Fruit fly (Drosophila melanogaster) whole organism, embryonic: ENCODE data around the gene Snm1.
A peak's percentile ranks its signal among the peaks of the same experiment; 100 is the strongest.

Experiments
- CG10431 ChIP-seq: fragments of 200-800 bp; sonication (Bioruptor generic); optimal IDR thresholded peaks from 3 replicates; lab custom pipeline; 2018; ENCODE audit warnings: missing biosample characterization, mild to moderate bottlenecking, missing genetic modification characterization
- CG12299 ChIP-seq: fragments of 200-800 bp; sonication (Bioruptor generic); optimal IDR thresholded peaks from 2 replicates; lab custom pipeline; 2018; ENCODE audit warnings: missing biosample characterization, mild to moderate bottlenecking, missing genetic modification characterization
- CG12659 ChIP-seq: fragments of 200-800 bp; sonication (Bioruptor generic); optimal IDR thresholded peaks from 3 replicates; lab custom pipeline; 2017; ENCODE audit warnings: mild to moderate bottlenecking, missing biosample characterization, missing genetic modification reagents, missing genetic modification characterization
- CG12942 ChIP-seq: fragments of 200-800 bp; sonication (Bioruptor generic); optimal IDR thresholded peaks from 3 replicates; lab custom pipeline; 2016; ENCODE audit warnings: missing biosample characterization, missing genetic modification characterization
- CG13894 ChIP-seq: fragments of 200-800 bp; sonication (Bioruptor generic); optimal IDR thresholded peaks from 3 replicates; lab custom pipeline; 2018; ENCODE audit warnings: missing biosample characterization, mild to moderate bottlenecking, missing genetic modification characterization, moderate library complexity
- CG14860 ChIP-seq: fragments of 200-800 bp; sonication (Bioruptor generic); IDR thresholded peaks from 3 replicates; pipeline ENCODE4 v1.3.6; 2022; ENCODE audit warnings: missing biosample characterization, missing genetic modification characterization; ENCODE audit not compliant: partially characterized antibody
- CG15514 ChIP-seq: fragments of 200-800 bp; sonication (Bioruptor generic); optimal IDR thresholded peaks from 3 replicates; lab custom pipeline; 2017; ENCODE audit warnings: missing biosample characterization, missing genetic modification characterization, mild to moderate bottlenecking, moderate library complexity, missing genetic modification reagents
- CG1647 ChIP-seq: fragments of 200-800 bp; sonication (Bioruptor generic); optimal IDR thresholded peaks from 3 replicates; lab custom pipeline; 2016; ENCODE audit warnings: missing biosample characterization, missing genetic modification characterization
- CG17829 ChIP-seq: fragments of 200-800 bp; optimal IDR thresholded peaks from 2 replicates; lab custom pipeline; 2019; ENCODE audit warnings: missing biosample characterization, mild to moderate bottlenecking, missing genetic modification characterization, moderate library complexity
- CG31365 ChIP-seq: fragments of 200-800 bp; sonication (Bioruptor generic); optimal IDR thresholded peaks from 2 replicates; lab custom pipeline; 2018; ENCODE audit warnings: missing biosample characterization, mild to moderate bottlenecking, missing genetic modification characterization
- CG33557 ChIP-seq: fragments of 200-800 bp; sonication (Bioruptor generic); optimal IDR thresholded peaks from 2 replicates; lab custom pipeline; 2019; ENCODE audit warnings: missing biosample characterization, mild to moderate bottlenecking, missing genetic modification characterization, moderate library complexity
- CG34376 ChIP-seq: fragments of 200-800 bp; sonication (Bioruptor generic); optimal IDR thresholded peaks from 2 replicates; lab custom pipeline; 2018; ENCODE audit warnings: missing biosample characterization, mild to moderate bottlenecking, missing genetic modification characterization
- CG6254 ChIP-seq: fragments of 200-800 bp; sonication (Bioruptor generic); optimal IDR thresholded peaks from 3 replicates; lab custom pipeline; 2017; ENCODE audit warnings: mild to moderate bottlenecking, missing biosample characterization, missing genetic modification reagents, missing genetic modification characterization
- CG7372 ChIP-seq: fragments of 200-800 bp; sonication (Bioruptor generic); IDR thresholded peaks from 2 replicates; pipeline ENCODE4 v1.3.6; 2022; ENCODE audit warnings: missing biosample characterization, missing genetic modification characterization
- CG7745 ChIP-seq: fragments of 200-800 bp; sonication (Bioruptor generic); optimal IDR thresholded peaks from 2 replicates; lab custom pipeline; 2018; ENCODE audit warnings: missing biosample characterization, mild to moderate bottlenecking, missing genetic modification characterization, moderate library complexity
- D ChIP-seq, 2 experiments: fragments of 200-800 bp in 1 of 2; fragments of >200 bp in 1 of 2; sonication (Bioruptor generic) in 1 of 2; optimal IDR thresholded peaks; 2 replicates in 1 of 2; 3 replicates in 1 of 2; lab custom pipeline; 2017; ENCODE audit warnings: mild to moderate bottlenecking in 1 of 2, missing biosample characterization in 1 of 2, missing genetic modification characterization in 1 of 2, missing genetic modification reagents in 1 of 2
- Eip74EF ChIP-seq, 2 experiments: fragments of 200-800 bp in 1 of 2; fragments of >200 bp in 1 of 2; sonication (Bioruptor generic) in 1 of 2; optimal IDR thresholded peaks; 2 replicates each; lab custom pipeline; 2017 to 2019; ENCODE audit warnings: missing biosample characterization in 2 of 2, missing genetic modification characterization in 2 of 2, mild to moderate bottlenecking in 1 of 2, moderate library complexity in 1 of 2
- Fer1 ChIP-seq: fragments of 200-800 bp; sonication (Bioruptor generic); optimal IDR thresholded peaks from 2 replicates; lab custom pipeline; 2017; ENCODE audit warnings: missing biosample characterization, mild to moderate bottlenecking, missing genetic modification characterization
- Fer3 ChIP-seq: fragments of 200-800 bp; sonication (Bioruptor generic); optimal IDR thresholded peaks from 2 replicates; lab custom pipeline; 2018; ENCODE audit warnings: missing biosample characterization, mild to moderate bottlenecking, missing genetic modification characterization, moderate library complexity
- Hr78 ChIP-seq, 2 experiments: fragments of 200-800 bp in 1 of 2; fragments of >200 bp in 1 of 2; sonication (Bioruptor generic) in 1 of 2; optimal IDR thresholded peaks; 2 replicates each; lab custom pipeline; 2017 to 2019; ENCODE audit warnings: missing biosample characterization in 2 of 2, missing genetic modification characterization in 2 of 2, mild to moderate bottlenecking in 1 of 2, moderate library complexity in 1 of 2
- MESR4 ChIP-seq: fragments of 200-800 bp; sonication (Bioruptor generic); optimal IDR thresholded peaks from 2 replicates; lab custom pipeline; 2018; ENCODE audit warnings: missing biosample characterization, mild to moderate bottlenecking, missing genetic modification characterization, moderate library complexity
- MTF-1 ChIP-seq: fragments of 200-800 bp; sonication (Bioruptor generic); optimal IDR thresholded peaks from 2 replicates; lab custom pipeline; 2018; ENCODE audit warnings: missing biosample characterization, mild to moderate bottlenecking, missing genetic modification characterization, borderline replicate concordance
- Mad ChIP-seq: fragments of 200-800 bp; sonication (Bioruptor generic); optimal IDR thresholded peaks from 2 replicates; lab custom pipeline; 2016; ENCODE audit warnings: missing biosample characterization, missing genetic modification characterization
- Med ChIP-seq: fragments of 200-800 bp; sonication (Bioruptor generic); peaks from one replicate; lab custom pipeline; 2016; ENCODE audit warnings: missing biosample characterization, missing genetic modification characterization, mild to moderate bottlenecking, inconsistent platforms, moderate library complexity
- NfI ChIP-seq: fragments of 200-800 bp; sonication (Bioruptor generic); optimal IDR thresholded peaks from 3 replicates; lab custom pipeline; 2018; ENCODE audit warnings: missing biosample characterization, mild to moderate bottlenecking, missing genetic modification characterization, moderate library complexity
- Tbp ChIP-seq: fragments of >200 bp; optimal IDR thresholded peaks from 2 replicates; lab custom pipeline; 2018; ENCODE audit warnings: missing biosample characterization, missing genetic modification characterization
- YL-1 ChIP-seq: fragments of 200-800 bp; sonication (Bioruptor generic); optimal IDR thresholded peaks from 3 replicates; lab custom pipeline; 2017; ENCODE audit warnings: missing biosample characterization, mild to moderate bottlenecking, missing genetic modification characterization
- ac ChIP-seq: fragments of 200-800 bp; sonication (Bioruptor generic); optimal IDR thresholded peaks from 3 replicates; lab custom pipeline; 2017; ENCODE audit warnings: missing biosample characterization, mild to moderate bottlenecking, missing genetic modification characterization
- bsh ChIP-seq, 2 experiments: fragments of 200-800 bp; sonication (Bioruptor generic); optimal IDR thresholded peaks; 2 replicates each; lab custom pipeline; 2017 to 2018; ENCODE audit warnings: mild to moderate bottlenecking in 2 of 2, missing biosample characterization in 2 of 2, missing genetic modification characterization in 2 of 2, moderate library complexity in 1 of 2
- corto ChIP-seq: fragments of 200-800 bp; sonication (Bioruptor generic); optimal IDR thresholded peaks from 2 replicates; lab custom pipeline; 2016; ENCODE audit warnings: missing biosample characterization, mild to moderate bottlenecking, missing genetic modification characterization, moderate library complexity
- cwo ChIP-seq: fragments of 200-800 bp; sonication (Bioruptor generic); optimal IDR thresholded peaks from 3 replicates; lab custom pipeline; 2017; ENCODE audit warnings: missing biosample characterization, missing genetic modification characterization, mild to moderate bottlenecking, moderate library complexity, missing genetic modification reagents
- disco-r ChIP-seq: fragments of 200-800 bp; sonication (Bioruptor generic); optimal IDR thresholded peaks from 2 replicates; lab custom pipeline; 2016; ENCODE audit warnings: missing biosample characterization, missing genetic modification characterization
- dm ChIP-seq: fragments of 200-800 bp; sonication (Bioruptor generic); optimal IDR thresholded peaks from 3 replicates; lab custom pipeline; 2016; ENCODE audit warnings: missing biosample characterization, missing genetic modification characterization
- eyg ChIP-seq: fragments of 200-800 bp; sonication (Bioruptor generic); optimal IDR thresholded peaks from 3 replicates; lab custom pipeline; 2016; ENCODE audit warnings: missing biosample characterization, missing genetic modification characterization
- fru ChIP-seq: fragments of >200 bp; optimal IDR thresholded peaks from 2 replicates; lab custom pipeline; 2017
- ftz-f1 ChIP-seq: fragments of 200-800 bp; sonication (Bioruptor generic); optimal IDR thresholded peaks from 2 replicates; lab custom pipeline; 2016; ENCODE audit warnings: missing biosample characterization, missing genetic modification characterization
- gt ChIP-seq: fragments of 200-800 bp; sonication (Bioruptor generic); IDR thresholded peaks from 2 replicates; pipeline ENCODE4 v1.3.6; 2022; ENCODE audit warnings: missing biosample characterization, missing genetic modification characterization
- kah ChIP-seq: fragments of 200-800 bp; sonication (Bioruptor generic); optimal IDR thresholded peaks from 2 replicates; lab custom pipeline; 2018; ENCODE audit warnings: missing biosample characterization, mild to moderate bottlenecking, missing genetic modification characterization
- kay ChIP-seq: fragments of 200-800 bp; sonication (Bioruptor generic); optimal IDR thresholded peaks from 2 replicates; lab custom pipeline; 2016; ENCODE audit warnings: missing biosample characterization, missing genetic modification characterization
- luna ChIP-seq: fragments of 200-800 bp; sonication (Bioruptor generic); optimal IDR thresholded peaks from 2 replicates; lab custom pipeline; 2016; ENCODE audit warnings: missing biosample characterization, missing genetic modification characterization
- nerfin-1 ChIP-seq: fragments of 200-800 bp; sonication (Bioruptor generic); optimal IDR thresholded peaks from 3 replicates; lab custom pipeline; 2019; ENCODE audit warnings: missing biosample characterization, mild to moderate bottlenecking, missing genetic modification characterization, moderate library complexity
- odd ChIP-seq: fragments of 200-800 bp; sonication (Bioruptor generic); optimal IDR thresholded peaks from 2 replicates; lab custom pipeline; 2017; ENCODE audit warnings: missing biosample characterization, mild to moderate bottlenecking, missing genetic modification characterization
- pb ChIP-seq: fragments of 200-800 bp; sonication (Bioruptor generic); optimal IDR thresholded peaks from 3 replicates; lab custom pipeline; 2016; ENCODE audit warnings: missing biosample characterization, missing genetic modification characterization
- pfk ChIP-seq: fragments of 200-800 bp; sonication (Bioruptor generic); optimal IDR thresholded peaks from 2 replicates; lab custom pipeline; 2018; ENCODE audit warnings: missing biosample characterization, mild to moderate bottlenecking, missing genetic modification characterization, moderate library complexity
- phol ChIP-seq: fragments of 200-800 bp; sonication (Bioruptor generic); optimal IDR thresholded peaks from 3 replicates; lab custom pipeline; 2018; ENCODE audit warnings: missing biosample characterization, mild to moderate bottlenecking, missing genetic modification characterization, moderate library complexity
- pros ChIP-seq: fragments of 200-800 bp; sonication (Bioruptor generic); optimal IDR thresholded peaks from 3 replicates; lab custom pipeline; 2019; ENCODE audit warnings: missing biosample characterization, mild to moderate bottlenecking, missing genetic modification characterization, moderate library complexity
- psq ChIP-seq: fragments of 200-800 bp; sonication (Bioruptor generic); optimal IDR thresholded peaks from 2 replicates; lab custom pipeline; 2017; ENCODE audit warnings: missing biosample characterization, missing genetic modification characterization

The Snm1 gene

DNA sequence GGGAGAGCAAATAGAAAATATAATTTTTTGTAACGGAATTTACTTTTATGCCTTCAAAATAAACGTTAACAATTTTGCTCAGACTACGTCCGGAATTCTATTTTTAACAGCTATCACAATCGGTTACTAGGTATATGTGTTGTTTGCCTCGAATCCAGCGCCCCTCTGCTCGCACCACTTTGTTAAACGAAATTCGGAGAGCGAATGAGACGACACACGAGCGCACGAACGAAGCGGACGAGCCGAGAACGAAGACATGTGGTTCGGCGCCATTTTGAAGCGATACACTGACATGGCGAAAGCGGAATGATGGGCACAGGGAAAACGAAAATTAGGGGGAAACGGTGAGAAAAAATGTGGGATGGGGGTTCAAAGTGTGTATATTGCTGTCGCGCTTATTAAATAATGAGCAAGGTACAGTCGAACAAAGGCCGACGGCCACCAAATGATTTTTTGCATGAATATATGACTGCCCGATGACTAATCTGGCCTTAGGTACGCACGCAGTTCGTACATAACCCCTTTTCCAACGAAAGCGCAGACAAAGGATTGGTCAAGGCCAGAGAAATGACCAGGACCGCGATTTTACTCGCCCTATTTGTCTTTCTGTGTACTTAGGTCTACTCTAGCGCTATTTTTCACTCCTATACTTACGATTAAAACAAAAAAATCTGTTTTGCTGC lies 45.6 kb downstream of the Snm1 start (continued):
- peak; percentile 84 for TF ChIP-seq CG34376
- peak; percentile 37 for TF ChIP-seq kay (GFP tag; lab: Kevin White, UChicago)
- TF ChIP-seq Fer3 (tag; lab: Kevin White, UChicago), result peak; percentile 18
- TF ChIP-seq psq (GFP tag; lab: Kevin White, UChicago), result peak; percentile 95
- TF ChIP-seq Med (GFP tag; lab: Kevin White, UChicago), result peak; percentile 84
- TF ChIP-seq ac (GFP tag; lab: Kevin White, UChicago), result no peak
- TF ChIP-seq CG7745 (tag; lab: Kevin White, UChicago), result peak; percentile 20
- no peak for TF ChIP-seq CG7372 (GFP tag; lab: Robert Waterston, UW)
- peak; percentile 92 for TF ChIP-seq pfk (GFP tag; lab: Kevin White, UChicago)
- TF ChIP-seq CG1647, result no peak
- TF ChIP-seq phol (tag; lab: Kevin White, UChicago), result peak; percentile 99
- no peak for TF ChIP-seq fru (lab: Kevin White, UChicago)
- peak; percentile 78 for TF ChIP-seq ftz-f1 (GFP tag; lab: Kevin White, UChicago)
- TF ChIP-seq CG14860 (GFP tag; lab: Robert Waterston, UW), result no peak
- TF ChIP-seq CG15514 (GFP tag; lab: Kevin White, UChicago), result peak; percentile 39
- TF ChIP-seq eyg (GFP tag; lab: Kevin White, UChicago), result peak; percentile 14
- peak; percentile 5 for TF ChIP-seq pb (GFP tag; lab: Kevin White, UChicago)
- TF ChIP-seq CG17829 (tag; lab: Kevin White, UChicago), result peak; percentile 63
- peak; percentile 13 for TF ChIP-seq NfI (GFP tag; lab: Kevin White, UChicago)
- peak; percentile 87 for TF ChIP-seq pros (GFP tag; lab: Kevin White, UChicago)
- peak; percentile 11 to 23 for TF ChIP-seq bsh (GFP tag; optimal IDR thresholded peaks at IDR 0.05; lab: Kevin White, UChicago)
- TF ChIP-seq cwo (GFP tag; lab: Kevin White, UChicago), result peak; percentile 48
- TF ChIP-seq CG6254 (GFP tag; lab: Kevin White, UChicago), result peak; percentile 37
- TF ChIP-seq CG13894 (tag; lab: Kevin White, UChicago), result peak; percentile 77
- TF ChIP-seq odd (GFP tag; lab: Kevin White, UChicago), result peak; percentile 21
- TF ChIP-seq CG33557 (GFP tag; lab: Kevin White, UChicago), result peak; percentile 18
- TF ChIP-seq CG12299 (tag; lab: Kevin White, UChicago), result no peak
- TF ChIP-seq Tbp (GFP tag; lab: Kevin White, UChicago), result peak; percentile 82
- TF ChIP-seq kah (GFP tag; lab: Kevin White, UChicago), result peak; percentile 46
- TF ChIP-seq Hr78 (GFP tag; optimal IDR thresholded peaks at IDR 0.05; lab: Kevin White, UChicago), result peak in 1 of 2 experiments; percentile 52
- TF ChIP-seq CG12942 (GFP tag; lab: Kevin White, UChicago), result no peak
- TF ChIP-seq Eip74EF (GFP tag; optimal IDR thresholded peaks at IDR 0.05; lab: Kevin White, UChicago), result peak in 1 of 2 experiments; percentile 33
- TF ChIP-seq disco-r (GFP tag; lab: Kevin White, UChicago), result no peak
- no peak for TF ChIP-seq gt (GFP tag; lab: Robert Waterston, UW)
- no peak for TF ChIP-seq CG31365
- peak; percentile 13 for TF ChIP-seq luna (GFP tag; lab: Kevin White, UChicago)
- TF ChIP-seq CG10431 (GFP tag; lab: Kevin White, UChicago), result peak; percentile 89
- TF ChIP-seq YL-1 (GFP tag; lab: Kevin White, UChicago), result peak; percentile 84
- TF ChIP-seq CG12659, result peak; percentile 16
- TF ChIP-seq corto (GFP tag; lab: Kevin White, UChicago), result peak; percentile 55
- peak; percentile 42 for TF ChIP-seq Fer1 (GFP tag; lab: Kevin White, UChicago)
- peak; percentile 95 for TF ChIP-seq MESR4 (GFP tag; lab: Kevin White, UChicago)
- TF ChIP-seq nerfin-1 (tag; lab: Kevin White, UChicago), result peak; percentile 78
- TF ChIP-seq MTF-1 (GFP tag; lab: Kevin White, UChicago), result peak; percentile 21
- TF ChIP-seq Mad (GFP tag; lab: Kevin White, UChicago), result no peak
- TF ChIP-seq D (optimal IDR thresholded peaks at IDR 0.05; lab: Kevin White, UChicago), result peak; percentile 65
- TF ChIP-seq D (GFP tag; optimal IDR thresholded peaks at IDR 0.05; lab: Kevin White, UChicago), result no peak
- peak; percentile 95 for TF ChIP-seq dm (GFP tag; lab: Kevin White, UChicago)
